Fruit fly (Drosophila melanogaster) whole organism, embryonic: ENCODE measurements around the gene Targ2.
A peak's percentile ranks its signal among the peaks of the same experiment; 100 is the strongest.

ENCODE experiments used
- Abd-B ChIP-seq: fragments of 200-800 bp; sonication (Bioruptor generic); optimal IDR thresholded peaks from 2 replicates; lab custom pipeline; 2018; ENCODE audit warnings: missing biosample characterization, mild to moderate bottlenecking, missing genetic modification characterization, moderate library complexity
- Atf3 ChIP-seq: fragments of 200-800 bp; sonication (Bioruptor generic); optimal IDR thresholded peaks from 3 replicates; lab custom pipeline; 2016; ENCODE audit warnings: missing biosample characterization, missing genetic modification characterization
- CG10366 ChIP-seq: fragments of 200-800 bp; sonication (Bioruptor generic); IDR thresholded peaks from 2 replicates; pipeline ENCODE4 v1.3.6; 2022; ENCODE audit warnings: missing biosample characterization, missing genetic modification characterization
- CG11085 ChIP-seq: fragments of 200-800 bp; sonication (Bioruptor generic); IDR thresholded peaks from 2 replicates; pipeline ENCODE4 v1.3.6; 2022; ENCODE audit warnings: missing biosample characterization, missing genetic modification characterization
- CG11696 ChIP-seq: fragments of 200-800 bp; sonication (Bioruptor generic); IDR thresholded peaks from 2 replicates; pipeline ENCODE4 v1.3.6; 2022; ENCODE audit warnings: missing biosample characterization, missing genetic modification characterization
- CG12104 ChIP-seq: fragments of 200-800 bp; sonication (Bioruptor generic); optimal IDR thresholded peaks from 3 replicates; lab custom pipeline; 2016; ENCODE audit warnings: missing biosample characterization, missing genetic modification characterization
- CG17829 ChIP-seq: fragments of 200-800 bp; optimal IDR thresholded peaks from 2 replicates; lab custom pipeline; 2019; ENCODE audit warnings: missing biosample characterization, mild to moderate bottlenecking, missing genetic modification characterization, moderate library complexity
- CG18764 ChIP-seq: fragments of 200-800 bp; sonication (Bioruptor generic); optimal IDR thresholded peaks from 3 replicates; lab custom pipeline; 2016; ENCODE audit warnings: missing biosample characterization, missing genetic modification characterization
- CG32772 ChIP-seq: fragments of 200-800 bp; sonication (Bioruptor generic); IDR thresholded peaks from 2 replicates; pipeline ENCODE4 v1.3.6; 2022; ENCODE audit warnings: missing biosample characterization, missing genetic modification characterization
- CG3281 ChIP-seq: fragments of 200-800 bp; sonication (Bioruptor generic); optimal IDR thresholded peaks from 3 replicates; lab custom pipeline; 2017; ENCODE audit warnings: missing biosample characterization, mild to moderate bottlenecking, missing genetic modification characterization
- CG4404 ChIP-seq: fragments of 200-800 bp; sonication (Bioruptor generic); IDR thresholded peaks from 2 replicates; pipeline ENCODE4 v1.3.6; 2022; ENCODE audit warnings: missing biosample characterization, missing genetic modification characterization
- CG4730 ChIP-seq: fragments of 200-800 bp; sonication (Bioruptor generic); IDR thresholded peaks from 2 replicates; pipeline ENCODE4 v1.3.6; 2022; ENCODE audit warnings: missing biosample characterization, missing genetic modification characterization
- CG5245 ChIP-seq: fragments of 200-800 bp; sonication (Bioruptor generic); optimal IDR thresholded peaks from 3 replicates; lab custom pipeline; 2016; ENCODE audit warnings: missing biosample characterization, missing genetic modification characterization
- CG8388 ChIP-seq: fragments of 200-800 bp; sonication (Bioruptor generic); optimal IDR thresholded peaks from 2 replicates; lab custom pipeline; 2019; ENCODE audit warnings: missing biosample characterization, mild to moderate bottlenecking, missing genetic modification characterization, moderate library complexity
- Chrac-16 ChIP-seq: fragments of 200-800 bp; sonication (Bioruptor generic); optimal IDR thresholded peaks from 3 replicates; lab custom pipeline; 2016; ENCODE audit warnings: missing biosample characterization, missing genetic modification characterization
- CkIIα-i1 ChIP-seq: fragments of 200-800 bp; sonication (Bioruptor generic); IDR thresholded peaks from 2 replicates; pipeline ENCODE4 v1.3.6; 2022; ENCODE audit warnings: missing biosample characterization, missing genetic modification characterization
- Dip2 ChIP-seq: fragments of 200-800 bp; sonication (Bioruptor generic); IDR thresholded peaks from 2 replicates; pipeline ENCODE4 v1.3.6; 2022; ENCODE audit warnings: missing biosample characterization, missing genetic modification characterization
- E2f2 ChIP-seq: fragments of 200-800 bp; sonication (Bioruptor generic); IDR thresholded peaks from 2 replicates; pipeline ENCODE4 v1.3.6; 2022; ENCODE audit warnings: missing biosample characterization, missing genetic modification characterization
- Fer3 ChIP-seq: fragments of 200-800 bp; sonication (Bioruptor generic); optimal IDR thresholded peaks from 2 replicates; lab custom pipeline; 2018; ENCODE audit warnings: missing biosample characterization, mild to moderate bottlenecking, missing genetic modification characterization, moderate library complexity
- H15 ChIP-seq: fragments of 200-800 bp; sonication (Bioruptor generic); IDR thresholded peaks from 3 replicates; pipeline ENCODE4 v1.3.6; 2022; ENCODE audit warnings: missing biosample characterization, missing genetic modification characterization
- Hmr ChIP-seq: fragments of 200-800 bp; sonication (Bioruptor generic); optimal IDR thresholded peaks from 3 replicates; lab custom pipeline; 2017; ENCODE audit warnings: mild to moderate bottlenecking, missing biosample characterization, missing genetic modification reagents, missing genetic modification characterization
- Hr51 ChIP-seq, 2 experiments: fragments of 200-800 bp; sonication (Bioruptor generic); optimal IDR thresholded peaks; 2 replicates in 1 of 2; 3 replicates in 1 of 2; lab custom pipeline; 2016 to 2018; ENCODE audit warnings: missing biosample characterization in 2 of 2, missing genetic modification characterization in 2 of 2, mild to moderate bottlenecking in 1 of 2, moderate library complexity in 1 of 2
- Mes4 ChIP-seq: fragments of 200-800 bp; sonication (Bioruptor generic); optimal IDR thresholded peaks from 2 replicates; lab custom pipeline; 2016; ENCODE audit warnings: missing biosample characterization, missing genetic modification characterization
- NC2β ChIP-seq: fragments of 200-800 bp; sonication (Bioruptor generic); optimal IDR thresholded peaks from 2 replicates; lab custom pipeline; 2016; ENCODE audit warnings: missing biosample characterization, missing genetic modification characterization
- NK7.1 ChIP-seq: fragments of 200-800 bp; sonication (Bioruptor generic); optimal IDR thresholded peaks from 3 replicates; lab custom pipeline; 2016; ENCODE audit warnings: missing biosample characterization, missing genetic modification characterization
- Oaz ChIP-seq: fragments of 200-800 bp; sonication (Bioruptor generic); IDR thresholded peaks from 2 replicates; pipeline ENCODE4 v1.3.6; 2022; ENCODE audit warnings: missing biosample characterization, missing genetic modification characterization
- Optix ChIP-seq: fragments of 200-800 bp; sonication (Bioruptor generic); IDR thresholded peaks from 3 replicates; pipeline ENCODE4 v1.3.6; 2022; ENCODE audit warnings: missing biosample characterization, missing genetic modification characterization
- Ravus ChIP-seq: fragments of 200-800 bp; sonication (Bioruptor generic); IDR thresholded peaks from 2 replicates; pipeline ENCODE4 v1.3.6; 2022; ENCODE audit warnings: missing biosample characterization, missing genetic modification characterization
- Sox100B ChIP-seq: fragments of 200-800 bp; sonication (Bioruptor generic); optimal IDR thresholded peaks from 3 replicates; lab custom pipeline; 2018; ENCODE audit warnings: missing biosample characterization, mild to moderate bottlenecking, missing genetic modification characterization
- Sox102F ChIP-seq: fragments of 200-800 bp; sonication (Bioruptor generic); optimal IDR thresholded peaks from 2 replicates; lab custom pipeline; 2018; ENCODE audit warnings: missing biosample characterization, mild to moderate bottlenecking, missing genetic modification characterization, moderate library complexity
- Sry-β ChIP-seq: fragments of 200-800 bp; sonication (Bioruptor generic); optimal IDR thresholded peaks from 2 replicates; lab custom pipeline; 2018; ENCODE audit warnings: missing biosample characterization, mild to moderate bottlenecking, missing genetic modification characterization, moderate library complexity
- Sry-δ ChIP-seq: fragments of 200-800 bp; sonication (Bioruptor generic); optimal IDR thresholded peaks from 2 replicates; lab custom pipeline; 2016; ENCODE audit warnings: missing biosample characterization, missing genetic modification characterization
- Xbp1 ChIP-seq: fragments of 200-800 bp; sonication (Bioruptor generic); optimal IDR thresholded peaks from 3 replicates; lab custom pipeline; 2016; ENCODE audit warnings: missing biosample characterization, mild to moderate bottlenecking, missing genetic modification characterization
- ato ChIP-seq: fragments of 200-800 bp; sonication (Bioruptor generic); IDR thresholded peaks from 2 replicates; pipeline ENCODE4 v1.3.6; 2022; ENCODE audit warnings: missing biosample characterization, missing genetic modification characterization; ENCODE audit not compliant: partially characterized antibody
- ci ChIP-seq: fragments of 200-800 bp; sonication (Bioruptor generic); IDR thresholded peaks from 3 replicates; pipeline ENCODE4 v1.3.6; 2022; ENCODE audit warnings: missing biosample characterization, missing genetic modification characterization
- corto ChIP-seq: fragments of 200-800 bp; sonication (Bioruptor generic); optimal IDR thresholded peaks from 2 replicates; lab custom pipeline; 2016; ENCODE audit warnings: missing biosample characterization, mild to moderate bottlenecking, missing genetic modification characterization, moderate library complexity
- crc ChIP-seq: fragments of 200-800 bp; sonication (Bioruptor generic); optimal IDR thresholded peaks from 2 replicates; lab custom pipeline; 2016; ENCODE audit warnings: missing biosample characterization, missing genetic modification characterization
- dimm ChIP-seq: fragments of 200-800 bp; sonication (Bioruptor generic); IDR thresholded peaks from 2 replicates; pipeline ENCODE4 v1.3.6; 2022; ENCODE audit warnings: missing biosample characterization, missing genetic modification characterization
- en ChIP-seq: fragments of 200-800 bp; sonication (Bioruptor generic); optimal IDR thresholded peaks from 2 replicates; lab custom pipeline; 2016; ENCODE audit warnings: missing biosample characterization, missing genetic modification characterization
- gro ChIP-seq: fragments of 200-800 bp; sonication (Bioruptor generic); optimal IDR thresholded peaks from 2 replicates; lab custom pipeline; 2016; ENCODE audit warnings: missing biosample characterization, missing genetic modification characterization
- gsb ChIP-seq: fragments of 200-800 bp; sonication (Bioruptor generic); IDR thresholded peaks from 2 replicates; pipeline ENCODE4 v1.3.6; 2022; ENCODE audit warnings: missing biosample characterization, missing genetic modification characterization
- insv ChIP-seq, 2 experiments: fragments of 200-800 bp; sonication (Bioruptor generic); optimal IDR thresholded peaks; 3 replicates each; lab custom pipeline; 2016 to 2018; ENCODE audit warnings: missing biosample characterization in 2 of 2, missing genetic modification characterization in 2 of 2
- lov ChIP-seq, 2 experiments: fragments of 200-800 bp in 1 of 2; fragments of >200 bp in 1 of 2; sonication (Bioruptor generic) in 1 of 2; IDR thresholded peaks in 1 of 2; optimal IDR thresholded peaks in 1 of 2; 2 replicates in 1 of 2; 3 replicates in 1 of 2; pipeline versions ENCODE4 v1.3.6 to Lab custom; 2017 to 2022; ENCODE audit warnings: missing biosample characterization in 1 of 2, missing genetic modification characterization in 1 of 2
- mam ChIP-seq: fragments of 200-800 bp; sonication (Bioruptor generic); optimal IDR thresholded peaks from 3 replicates; lab custom pipeline; 2016; ENCODE audit warnings: missing biosample characterization, missing genetic modification characterization
- psq ChIP-seq: fragments of 200-800 bp; sonication (Bioruptor generic); optimal IDR thresholded peaks from 2 replicates; lab custom pipeline; 2017; ENCODE audit warnings: missing biosample characterization, missing genetic modification characterization
- pzg ChIP-seq: fragments of 200-800 bp; sonication (Bioruptor generic); optimal IDR thresholded peaks from 3 replicates; lab custom pipeline; 2018; ENCODE audit warnings: missing biosample characterization, mild to moderate bottlenecking, missing genetic modification characterization, moderate library complexity
- salm ChIP-seq: fragments of 200-800 bp; sonication (Bioruptor generic); optimal IDR thresholded peaks from 2 replicates; lab custom pipeline; 2018; ENCODE audit warnings: missing biosample characterization, mild to moderate bottlenecking, missing genetic modification characterization
- sr ChIP-seq: fragments of 200-800 bp; sonication (Bioruptor generic); IDR thresholded peaks from 3 replicates; pipeline ENCODE4 v1.3.6; 2022; ENCODE audit warnings: missing biosample characterization, missing genetic modification characterization
- stc ChIP-seq: fragments of 200-800 bp; sonication (Bioruptor generic); IDR thresholded peaks from 2 replicates; pipeline ENCODE4 v1.3.6; 2022; ENCODE audit warnings: missing biosample characterization, missing genetic modification characterization
- trh ChIP-seq: fragments of 200-800 bp; sonication (Bioruptor generic); optimal IDR thresholded peaks from 2 replicates; lab custom pipeline; 2016; ENCODE audit warnings: missing biosample characterization, missing genetic modification characterization
- zen ChIP-seq: fragments of 200-800 bp; sonication (Bioruptor generic); optimal IDR thresholded peaks from 3 replicates; lab custom pipeline; 2018; ENCODE audit warnings: missing biosample characterization, mild to moderate bottlenecking, missing genetic modification characterization, moderate library complexity
- zfh2 ChIP-seq: fragments of 200-800 bp; sonication (Bioruptor generic); optimal IDR thresholded peaks from 2 replicates; lab custom pipeline; 2016; ENCODE audit warnings: missing biosample characterization, missing genetic modification characterization

Targ2 gene

dm6 chr3L:21251381-21251780, 48.3 kb upstream of the Targ2 start (continued):
- no peak for TF ChIP-seq trh (GFP tag; lab: Kevin White, UChicago)
- TF ChIP-seq CG17829: no peak
- TF ChIP-seq Sox102F (GFP tag; lab: Kevin White, UChicago): peak; percentile 36
- TF ChIP-seq corto (GFP tag; lab: Kevin White, UChicago): no peak
- TF ChIP-seq CG11696 (GFP tag; lab: Robert Waterston, UW): peak; percentile 83
- no peak for TF ChIP-seq ato (GFP tag; lab: Robert Waterston, UW)
- no peak for TF ChIP-seq CG12104 (GFP tag; lab: Kevin White, UChicago)
- TF ChIP-seq Hmr (GFP tag; lab: Kevin White, UChicago): no peak
- TF ChIP-seq CG3281 (GFP tag; lab: Kevin White, UChicago): no peak
- no peak for TF ChIP-seq salm (tag; lab: Kevin White, UChicago)
- TF ChIP-seq Fer3 (tag; lab: Kevin White, UChicago): no peak
- TF ChIP-seq sr (GFP tag; lab: Robert Waterston, UW): no peak
- no peak for TF ChIP-seq psq (GFP tag; lab: Kevin White, UChicago)
- peak; percentile 13 for TF ChIP-seq Xbp1 (GFP tag; lab: Kevin White, UChicago)
- TF ChIP-seq Atf3 (GFP tag; lab: Kevin White, UChicago): no peak
- TF ChIP-seq E2f2: no peak
- no peak for TF ChIP-seq zfh2
- TF ChIP-seq CG32772: no peak
- no peak for TF ChIP-seq CG11085 (GFP tag; lab: Robert Waterston, UW)
- no peak for TF ChIP-seq stc (GFP tag; lab: Robert Waterston, UW)
- peak; percentile 66 for TF ChIP-seq Abd-B (GFP tag; lab: Kevin White, UChicago)
- TF ChIP-seq CkIIα-i1 (GFP tag; lab: Robert Waterston, UW): no peak
- TF ChIP-seq gro (GFP tag; lab: Kevin White, UChicago): no peak
- TF ChIP-seq H15 (GFP tag; lab: Robert Waterston, UW): no peak
- 0 out of 2 replicates have a peak, but pooled peaks have one; percentile 18 for TF ChIP-seq CG10366 (GFP tag; lab: Robert Waterston, UW)
- no peak for TF ChIP-seq Mes4 (GFP tag; lab: Kevin White, UChicago)
- no peak for TF ChIP-seq mam
- no peak for TF ChIP-seq NC2β (GFP tag; lab: Kevin White, UChicago)
- TF ChIP-seq lov (optimal IDR thresholded peaks at IDR 0.05; lab: Kevin White, UChicago): no peak
- no peak for TF ChIP-seq lov (GFP tag; IDR thresholded peaks at IDR 0.05; lab: Robert Waterston, UW)
- no peak for TF ChIP-seq CG18764 (GFP tag; lab: Kevin White, UChicago)
- peak; percentile 7 for TF ChIP-seq CG8388 (GFP tag; lab: Kevin White, UChicago)
- TF ChIP-seq Ravus (GFP tag; lab: Robert Waterston, UW): no peak
- TF ChIP-seq insv (GFP tag; optimal IDR thresholded peaks at IDR 0.05; lab: Kevin White, UChicago): no peak
- TF ChIP-seq Sox100B: no peak
- no peak for TF ChIP-seq pzg
- no peak for TF ChIP-seq Sry-δ (GFP tag; lab: Kevin White, UChicago)
- TF ChIP-seq Hr51 (GFP tag; optimal IDR thresholded peaks at IDR 0.05; lab: Kevin White, UChicago): peak in 1 of 2 experiments; percentile 3
- TF ChIP-seq Dip2: no peak
- TF ChIP-seq dimm (GFP tag; lab: Robert Waterston, UW): no peak
- TF ChIP-seq Chrac-16 (GFP tag; lab: Kevin White, UChicago): no peak
- no peak for TF ChIP-seq Oaz
- TF ChIP-seq gsb (GFP tag; lab: Robert Waterston, UW): no peak
- no peak for TF ChIP-seq crc
- TF ChIP-seq Optix (GFP tag; lab: Robert Waterston, UW): peak; percentile 54; the same call in 1 of the 3 replicates
- TF ChIP-seq CG4730: no peak
- TF ChIP-seq CG4404 (GFP tag; lab: Robert Waterston, UW): no peak
- TF ChIP-seq zen (tag; lab: Kevin White, UChicago): no peak
- no peak for TF ChIP-seq NK7.1 (GFP tag; lab: Kevin White, UChicago)
- no peak for TF ChIP-seq en
- no peak for TF ChIP-seq CG5245 (GFP tag; lab: Kevin White, UChicago)
- TF ChIP-seq Sry-β: no peak
- TF ChIP-seq ci (GFP tag; lab: Robert Waterston, UW): 0 out of 3 replicates have a peak, but pooled peaks have one; percentile 41
